Fruit fly (Drosophila melanogaster): ENCODE measurements around the gene rho.

rho gene

dm6 chr3L:1488592-1489183 lies 25.1 kb downstream of the rho start (continued):
- no peak for TF ChIP-seq Lhr (GFP tag; optimal IDR thresholded peaks at IDR 0.05)
- no peak for TF ChIP-seq Ssrp (tag; optimal IDR thresholded peaks at IDR 0.05)
- TF ChIP-seq Dip3 (GFP tag; optimal IDR thresholded peaks at IDR 0.05), result no peak
- TF ChIP-seq Max (GFP tag; optimal IDR thresholded peaks at IDR 0.05), result no peak
- no peak for TF ChIP-seq CG8281 (tag; optimal IDR thresholded peaks at IDR 0.05)
- TF ChIP-seq amos (GFP tag; IDR thresholded peaks at IDR 0.05; ENCODE audit: partially characterized antibody), result peak; percentile 62
- no peak for TF ChIP-seq fd102C (GFP tag; optimal IDR thresholded peaks at IDR 0.05)
- TF ChIP-seq cad (GFP tag; optimal IDR thresholded peaks at IDR 0.05), result no peak
- TF ChIP-seq CG15696 (tag; optimal IDR thresholded peaks at IDR 0.05), result no peak
- TF ChIP-seq Hr39 (optimal IDR thresholded peaks at IDR 0.05), result no peak
- TF ChIP-seq salm (tag; optimal IDR thresholded peaks at IDR 0.05), result no peak
- TF ChIP-seq onecut (GFP tag; IDR thresholded peaks at IDR 0.05), result peak; percentile 69
- TF ChIP-seq CG43689 (GFP tag; IDR thresholded peaks at IDR 0.05), result no peak
- no peak for TF ChIP-seq pnt (GFP tag; optimal IDR thresholded peaks at IDR 0.05)
- no peak for TF ChIP-seq MESR4 (GFP tag; optimal IDR thresholded peaks at IDR 0.05)
- TF ChIP-seq Bdp1 (GFP tag; optimal IDR thresholded peaks at IDR 0.05), result peak; percentile 99
- peak in 1 of 3 experiments; percentile 37 for TF ChIP-seq Stat92E (GFP tag; optimal IDR thresholded peaks at IDR 0.05)
- no peak for TF ChIP-seq ab (GFP tag; optimal IDR thresholded peaks at IDR 0.05)
- TF ChIP-seq C15 (GFP tag; IDR thresholded peaks at IDR 0.05), result no peak
- TF ChIP-seq tup (GFP tag; optimal IDR thresholded peaks at IDR 0.05), result no peak
- peak; percentile 34 for TF ChIP-seq CG34376 (GFP tag; optimal IDR thresholded peaks at IDR 0.05)
- TF ChIP-seq CG8924 (tag; optimal IDR thresholded peaks at IDR 0.05), result no peak
- TF ChIP-seq CG3847 (GFP tag; IDR thresholded peaks at IDR 0.05), result no peak
- TF ChIP-seq dpn (GFP tag; optimal IDR thresholded peaks at IDR 0.05), result no peak
- TF ChIP-seq CG17612 (GFP tag; IDR thresholded peaks at IDR 0.05), result no peak
- no peak for TF ChIP-seq CG18476 (GFP tag; optimal IDR thresholded peaks at IDR 0.05)
- peak; percentile 56; the same call in 2 of the 3 replicates for TF ChIP-seq zen2 (GFP tag; IDR thresholded peaks at IDR 0.05; ENCODE audit: partially characterized antibody)
- TF ChIP-seq CG1233 (GFP tag; optimal IDR thresholded peaks at IDR 0.05), result peak; percentile 4
- peak; percentile 70 for TF ChIP-seq tna (GFP tag; IDR thresholded peaks at IDR 0.05; ENCODE audit: partially characterized antibody)
- no peak for TF ChIP-seq cato (GFP tag; optimal IDR thresholded peaks at IDR 0.05; ENCODE audit: borderline replicate concordance)
- TF ChIP-seq gro (GFP tag; optimal IDR thresholded peaks at IDR 0.05), result no peak
- TF ChIP-seq CHES-1-like (GFP tag; optimal IDR thresholded peaks at IDR 0.05), result no peak
- TF ChIP-seq Blimp-1 (GFP tag; optimal IDR thresholded peaks at IDR 0.05), result no peak
- TF ChIP-seq BtbVII (GFP tag; optimal IDR thresholded peaks at IDR 0.05), result no peak
- no peak for TF ChIP-seq H15 (GFP tag; IDR thresholded peaks at IDR 0.05)
- no peak for TF ChIP-seq scrt (GFP tag; optimal IDR thresholded peaks at IDR 0.05)
- TF ChIP-seq Nf-YA (GFP tag; IDR thresholded peaks at IDR 0.05), result 0 out of 2 replicates have a peak, but pooled peaks have one; percentile 23
- TF ChIP-seq eve (GFP tag; optimal IDR thresholded peaks at IDR 0.05), result no peak
- no peak for TF ChIP-seq crol (GFP tag; IDR thresholded peaks at IDR 0.05)
- peak; percentile 33; the same call in 1 of the 3 replicates for TF ChIP-seq CG34224 (GFP tag; IDR thresholded peaks at IDR 0.05; ENCODE audit: partially characterized antibody)
- TF ChIP-seq CG11696 (GFP tag; IDR thresholded peaks at IDR 0.05), result no peak
- TF ChIP-seq CG13296 (GFP tag; optimal IDR thresholded peaks at IDR 0.05), result peak; percentile 29
- TF ChIP-seq maf-S (GFP tag; optimal IDR thresholded peaks at IDR 0.05), result no peak
- no peak for TF ChIP-seq CG17186 (GFP tag; optimal IDR thresholded peaks at IDR 0.05)
- no peak for TF ChIP-seq CG13424 (tag; optimal IDR thresholded peaks at IDR 0.05)
- TF ChIP-seq Hr3 (GFP tag; optimal IDR thresholded peaks at IDR 0.05), result no peak
- no peak for TF ChIP-seq Fer1 (GFP tag; optimal IDR thresholded peaks at IDR 0.05)
- TF ChIP-seq cwo (GFP tag; optimal IDR thresholded peaks at IDR 0.05), result peak; percentile 2
- TF ChIP-seq mld (GFP tag; IDR thresholded peaks at IDR 0.05; ENCODE audit: partially characterized antibody), result peak; percentile 77; the same call in 2 of the 3 replicates
- TF ChIP-seq Dip2 (GFP tag; IDR thresholded peaks at IDR 0.05), result no peak
